Worm (Caenorhabditis elegans) whole organism, L3 larva: ENCODE data around the gene zip-9.

Experiments used
- ama-1 ChIP-seq: fragments of 150-350 bp; optimal IDR thresholded peaks from 2 replicates; lab custom pipeline; 2018
- ceh-16 ChIP-seq: sonication (generic microtip); optimal IDR thresholded peaks from 2 replicates; lab custom pipeline; 2017; ENCODE audit warnings: missing biosample characterization, missing genetic modification characterization
- ceh-82 ChIP-seq: fragments of 150-350 bp; optimal IDR thresholded peaks from 2 replicates; lab custom pipeline; 2014; ENCODE audit warnings: missing biosample characterization, missing genetic modification characterization
- daf-12 ChIP-seq: fragments of 150-350 bp; optimal IDR thresholded peaks from 2 replicates; lab custom pipeline; 2014; ENCODE audit warnings: missing biosample characterization, missing genetic modification reagents, missing genetic modification characterization
- egl-27 ChIP-seq: sonication (generic microtip); optimal IDR thresholded peaks from 4 replicates; lab custom pipeline; 2017; ENCODE audit warnings: missing biosample characterization, missing genetic modification reagents, missing genetic modification characterization
- egl-5 ChIP-seq: fragments of 150-350 bp; optimal IDR thresholded peaks from 2 replicates; lab custom pipeline; 2017; ENCODE audit warnings: missing biosample characterization, missing genetic modification reagents, missing genetic modification characterization, inconsistent platforms
- elt-1 ChIP-seq: fragments of 150-350 bp; optimal IDR thresholded peaks from 2 replicates; lab custom pipeline; 2014; ENCODE audit warnings: missing biosample characterization, missing genetic modification characterization
- elt-2 ChIP-seq: sonication (generic microtip); optimal IDR thresholded peaks from 2 replicates; lab custom pipeline; 2016; ENCODE audit warnings: missing genetic modification reagents, mild to moderate bottlenecking, missing genetic modification characterization, missing compliant biosample characterization
- elt-3 ChIP-seq, 3 experiments: fragments of 150-350 bp in 1 of 3; sonication (generic microtip) in 2 of 3; optimal IDR thresholded peaks; 2 replicates in 2 of 3; 4 replicates in 1 of 3; lab custom pipeline; 2014 to 2017; ENCODE audit warnings: missing biosample characterization in 3 of 3, missing genetic modification characterization in 3 of 3
- eor-1 ChIP-seq, 2 experiments: fragments of 150-350 bp; optimal IDR thresholded peaks; 2 replicates each; lab custom pipeline; 2014 to 2018; ENCODE audit warnings: missing biosample characterization in 2 of 2, missing genetic modification characterization in 2 of 2
- fkh-10 ChIP-seq: sonication (generic microtip); optimal IDR thresholded peaks from 2 replicates; lab custom pipeline; 2017; ENCODE audit warnings: missing biosample characterization, missing genetic modification reagents, missing genetic modification characterization
- hmg-11 ChIP-seq: sonication (generic microtip); optimal IDR thresholded peaks from 2 replicates; lab custom pipeline; 2016; ENCODE audit warnings: missing genetic modification characterization, missing compliant biosample characterization
- jun-1 ChIP-seq: fragments of 150-350 bp; optimal IDR thresholded peaks from 2 replicates; lab custom pipeline; 2014; ENCODE audit warnings: missing biosample characterization, missing genetic modification reagents, missing genetic modification characterization
- lin-15B ChIP-seq: fragments of 150-350 bp; optimal IDR thresholded peaks from 2 replicates; lab custom pipeline; 2014; ENCODE audit warnings: missing biosample characterization, missing genetic modification characterization
- lin-39 ChIP-seq: fragments of 150-350 bp; optimal IDR thresholded peaks from 2 replicates; lab custom pipeline; 2018; ENCODE audit warnings: missing biosample characterization, missing genetic modification reagents, missing genetic modification characterization
- lsy-12 ChIP-seq: sonication (generic microtip); optimal IDR thresholded peaks from 2 replicates; lab custom pipeline; 2016; ENCODE audit warnings: mild to moderate bottlenecking, missing genetic modification characterization, missing compliant biosample characterization
- mdl-1 ChIP-seq: fragments of 150-350 bp; optimal IDR thresholded peaks from 2 replicates; lab custom pipeline; 2014; ENCODE audit warnings: missing biosample characterization, missing genetic modification characterization
- nfya-1 ChIP-seq: sonication (generic microtip); optimal IDR thresholded peaks from 2 replicates; lab custom pipeline; 2017; ENCODE audit warnings: missing genetic modification characterization, mild to moderate bottlenecking, missing compliant biosample characterization, antibody characterized with exemption, moderate library complexity; ENCODE audit not compliant: insufficient read depth
- nhr-11 ChIP-seq: fragments of 150-350 bp; optimal IDR thresholded peaks from 2 replicates; lab custom pipeline; 2014; ENCODE audit warnings: missing biosample characterization, missing genetic modification characterization
- nhr-12 ChIP-seq: fragments of 150-350 bp; optimal IDR thresholded peaks from 2 replicates; lab custom pipeline; 2014; ENCODE audit warnings: missing biosample characterization, missing genetic modification characterization
- nhr-23 ChIP-seq: fragments of 150-350 bp; optimal IDR thresholded peaks from 2 replicates; lab custom pipeline; 2014; ENCODE audit warnings: missing biosample characterization, missing genetic modification reagents, missing genetic modification characterization
- nhr-25 ChIP-seq: sonication (generic microtip); optimal IDR thresholded peaks from 2 replicates; lab custom pipeline; 2017; ENCODE audit warnings: missing biosample characterization, missing genetic modification characterization
- nhr-28 ChIP-seq: fragments of 150-350 bp; optimal IDR thresholded peaks from 2 replicates; lab custom pipeline; 2014; ENCODE audit warnings: missing biosample characterization, missing genetic modification characterization
- nhr-43 ChIP-seq: sonication (generic microtip); optimal IDR thresholded peaks from 2 replicates; lab custom pipeline; 2016; ENCODE audit warnings: mild to moderate bottlenecking, missing genetic modification characterization, missing compliant biosample characterization; ENCODE audit not compliant: poor library complexity, severe bottlenecking
- nhr-76 ChIP-seq: fragments of 150-350 bp; sonication (generic microtip); optimal IDR thresholded peaks from 5 replicates; lab custom pipeline; 2014; ENCODE audit warnings: missing biosample characterization, missing genetic modification characterization
- nhr-77 ChIP-seq: fragments of 150-350 bp; optimal IDR thresholded peaks from 2 replicates; lab custom pipeline; 2014; ENCODE audit warnings: missing biosample characterization, missing genetic modification characterization
- pha-4 ChIP-seq: fragments of 150-350 bp; optimal IDR thresholded peaks from 2 replicates; lab custom pipeline; 2014; ENCODE audit warnings: missing biosample characterization, missing genetic modification reagents, missing genetic modification characterization
- pqm-1 ChIP-seq: fragments of 150-350 bp; optimal IDR thresholded peaks from 2 replicates; lab custom pipeline; 2017; ENCODE audit warnings: missing biosample characterization, missing genetic modification characterization, inconsistent platforms
- sea-2 ChIP-seq: fragments of 150-350 bp; sonication (generic microtip); optimal IDR thresholded peaks from 4 replicates; lab custom pipeline; 2014; ENCODE audit warnings: missing biosample characterization, missing genetic modification reagents, missing genetic modification characterization
- skn-1 ChIP-seq: fragments of 150-350 bp; optimal IDR thresholded peaks from 2 replicates; lab custom pipeline; 2014; ENCODE audit warnings: missing biosample characterization, missing genetic modification characterization
- snpc-4 ChIP-seq: fragments of 150-350 bp; optimal IDR thresholded peaks from 2 replicates; lab custom pipeline; 2014; ENCODE audit warnings: missing biosample characterization, missing genetic modification characterization
- unc-62 ChIP-seq: fragments of 150-350 bp; sonication (generic microtip); optimal IDR thresholded peaks from 4 replicates; lab custom pipeline; 2014; ENCODE audit warnings: missing biosample characterization, missing genetic modification reagents, missing genetic modification characterization
- zag-1 ChIP-seq: fragments of 150-350 bp; optimal IDR thresholded peaks from 2 replicates; lab custom pipeline; 2014; ENCODE audit warnings: missing biosample characterization, missing genetic modification characterization
- ztf-11 ChIP-seq: fragments of 150-350 bp; optimal IDR thresholded peaks from 2 replicates; lab custom pipeline; 2014; ENCODE audit warnings: missing biosample characterization, missing genetic modification characterization
- ztf-4 ChIP-seq: fragments of 150-350 bp; optimal IDR thresholded peaks from 2 replicates; lab custom pipeline; 2014; ENCODE audit warnings: missing biosample characterization, missing genetic modification characterization

The zip-9 gene

ce11 chrV:10897172-10897571, 45.1 kb upstream of the zip-9 start (continued):
- peak; percentile 69 for TF ChIP-seq mdl-1 (tag; lab: Kevin White, UChicago)
- peak; percentile 74 for TF ChIP-seq egl-27 (tag; lab: Kevin White, UChicago)
- TF ChIP-seq elt-1, result peak; percentile 92

- TF ChIP-seq nhr-23 (tag; lab: Kevin White, UChicago) (peak; percentile 1), elt-1 (no peak)
- TF ChIP-seq, all 47 proteins: peak for 1
Observed at ce11 chrV:10898107-10898506, 44.2 kb upstream of the zip-9 start, which contains the start of gene F32D8.7. Gene F32D8.7 (plus strand): TSS chrV:10898435.

DNA sequence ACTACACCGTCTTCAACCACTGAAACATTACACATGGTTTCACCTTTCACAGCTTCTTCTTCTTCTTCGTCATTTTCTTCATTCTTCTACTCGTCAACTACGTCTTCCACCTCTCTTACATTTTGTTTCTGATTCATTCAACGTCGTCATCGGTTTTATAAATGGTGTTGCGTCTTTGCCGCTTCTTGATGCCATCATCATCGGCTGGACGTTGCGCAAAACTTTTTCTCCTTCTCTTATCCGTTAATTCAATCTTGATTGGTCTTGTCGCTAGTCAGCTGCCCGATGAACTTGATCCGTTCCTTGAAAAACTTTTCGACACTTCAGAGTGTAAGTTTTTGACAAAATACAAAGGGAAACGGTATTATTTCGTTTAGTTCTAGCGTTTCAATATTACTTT, 43.6 kb upstream of the zip-9 start:
- TF ChIP-seq elt-1 (peak; percentile 29), daf-12 (tag; lab: Kevin White, UChicago) (no peak), hmg-11 (no peak), nhr-25 (peak; percentile 54)

ce11 chrV:10901125-10901524, 41.1 kb upstream of the zip-9 start, which contains the start of gene spp-16:
Gene spp-16 (minus strand): TSS chrV:10901303.
- TF ChIP-seq lin-39 (tag; lab: Kevin White, UChicago), result no peak
- no peak for TF ChIP-seq ztf-4
- no peak for TF ChIP-seq mdl-1 (tag; lab: Kevin White, UChicago)
- no peak for TF ChIP-seq nhr-76 (tag; lab: Kevin White, UChicago)
- TF ChIP-seq fkh-10 (GFP tag; lab: Kevin White, UChicago), result no peak
- TF ChIP-seq eor-1 (tag; optimal IDR thresholded peaks at IDR 0.05; lab: Kevin White, UChicago), result no peak
- no peak for TF ChIP-seq unc-62 (GFP tag; lab: Kevin White, UChicago)
- no peak for TF ChIP-seq skn-1 (tag; lab: Kevin White, UChicago)
- no peak for TF ChIP-seq hmg-11
- no peak for TF ChIP-seq egl-5
- TF ChIP-seq nhr-77 (tag; lab: Kevin White, UChicago), result no peak
- TF ChIP-seq ama-1 (lab: Kevin White, UChicago), result no peak
- TF ChIP-seq jun-1 (tag; lab: Kevin White, UChicago), result no peak
- no peak for TF ChIP-seq lsy-12 (tag; lab: Kevin White, UChicago)
- peak; percentile 25 for TF ChIP-seq pqm-1 (tag; lab: Kevin White, UChicago)
- no peak for TF ChIP-seq elt-1
- no peak for TF ChIP-seq egl-27 (tag; lab: Kevin White, UChicago)
- peak; percentile 56 for TF ChIP-seq elt-2 (tag; lab: Kevin White, UChicago)
- TF ChIP-seq, all 47 proteins: peak for 2

DNA sequence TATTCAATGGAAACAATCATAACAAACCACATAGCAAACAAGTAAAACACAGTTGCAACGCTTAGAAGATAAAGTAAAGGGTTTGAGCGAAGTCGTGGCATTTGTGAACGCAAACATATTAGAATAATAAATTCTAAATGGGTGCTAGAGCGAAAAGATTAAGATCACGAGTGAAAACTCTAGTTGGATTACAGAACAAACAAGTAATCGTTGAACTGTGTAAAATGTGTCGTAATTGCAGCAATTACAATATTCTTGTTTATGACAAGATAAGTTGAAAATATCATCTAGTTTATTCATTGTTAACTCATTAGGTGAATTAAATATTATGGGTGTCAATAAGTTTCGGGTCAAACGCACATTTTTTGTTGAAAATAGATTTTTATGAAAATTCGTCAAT, 39.6 kb upstream of the zip-9 start, which contains the start of gene F32D8.8:
Gene F32D8.8, minus strand, starts transcription at position 101 of the 400 bp plus-strand sequence.
- TF ChIP-seq nhr-43 (tag; lab: Kevin White, UChicago), result no peak
- no peak for TF ChIP-seq nfya-1
- no peak for TF ChIP-seq ceh-82 (tag; lab: Kevin White, UChicago)
- no peak for TF ChIP-seq egl-5
- no peak for TF ChIP-seq snpc-4 (tag; lab: Kevin White, UChicago)
- no peak for TF ChIP-seq ceh-16 (tag; lab: Kevin White, UChicago)
- no peak for TF ChIP-seq lin-15B (tag; lab: Kevin White, UChicago)
- TF ChIP-seq nhr-25, result no peak

DNA sequence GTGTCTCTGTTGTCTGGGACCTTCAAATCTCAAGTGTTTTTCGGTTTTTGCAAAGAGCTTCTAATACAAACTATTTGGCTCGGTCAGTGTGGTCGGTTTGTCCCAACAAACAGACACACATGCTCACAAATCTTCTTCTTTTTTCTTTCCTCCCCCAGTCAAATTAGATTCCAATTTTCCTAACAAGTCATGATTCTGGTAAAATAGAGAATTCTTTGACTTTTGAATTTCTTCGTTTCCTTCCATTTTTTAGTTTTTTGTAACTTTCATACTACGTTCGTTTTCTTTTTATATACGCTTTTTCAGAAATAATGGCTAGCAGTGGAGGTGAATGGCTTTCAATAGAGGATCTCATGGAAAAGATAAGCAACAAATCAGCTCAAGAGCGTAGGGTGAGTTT, 38.5 kb upstream of the zip-9 start, which contains the start of gene F32D8.15:
Gene F32D8.15, plus strand, starts transcription at position 301 of the 400 bp plus-strand sequence.
- TF ChIP-seq pha-4 (tag; lab: Kevin White, UChicago), result no peak
- no peak for TF ChIP-seq egl-5
- TF ChIP-seq elt-3 (tag; optimal IDR thresholded peaks at IDR 0.05; lab: Kevin White, UChicago), result no peak
- TF ChIP-seq nhr-25, result no peak
- no peak for TF ChIP-seq fkh-10 (GFP tag; lab: Kevin White, UChicago)
- TF ChIP-seq nhr-12, result no peak
- TF ChIP-seq nhr-28, result no peak
- no peak for TF ChIP-seq nhr-23 (tag; lab: Kevin White, UChicago)
- TF ChIP-seq zag-1 (tag; lab: Kevin White, UChicago), result no peak
- TF ChIP-seq ztf-11 (tag; lab: Kevin White, UChicago), result no peak
- TF ChIP-seq eor-1 (tag; optimal IDR thresholded peaks at IDR 0.05; lab: Kevin White, UChicago), result no peak
- TF ChIP-seq nhr-11 (tag; lab: Kevin White, UChicago), result no peak
- TF ChIP-seq nhr-43 (tag; lab: Kevin White, UChicago), result no peak
- no peak for TF ChIP-seq sea-2
- TF ChIP-seq egl-27 (tag; lab: Kevin White, UChicago), result no peak
- TF ChIP-seq mdl-1 (tag; lab: Kevin White, UChicago), result no peak
- TF ChIP-seq skn-1 (tag; lab: Kevin White, UChicago), result no peak
